Worm (Caenorhabditis elegans): ENCODE data around the gene psf-1.

DNA sequence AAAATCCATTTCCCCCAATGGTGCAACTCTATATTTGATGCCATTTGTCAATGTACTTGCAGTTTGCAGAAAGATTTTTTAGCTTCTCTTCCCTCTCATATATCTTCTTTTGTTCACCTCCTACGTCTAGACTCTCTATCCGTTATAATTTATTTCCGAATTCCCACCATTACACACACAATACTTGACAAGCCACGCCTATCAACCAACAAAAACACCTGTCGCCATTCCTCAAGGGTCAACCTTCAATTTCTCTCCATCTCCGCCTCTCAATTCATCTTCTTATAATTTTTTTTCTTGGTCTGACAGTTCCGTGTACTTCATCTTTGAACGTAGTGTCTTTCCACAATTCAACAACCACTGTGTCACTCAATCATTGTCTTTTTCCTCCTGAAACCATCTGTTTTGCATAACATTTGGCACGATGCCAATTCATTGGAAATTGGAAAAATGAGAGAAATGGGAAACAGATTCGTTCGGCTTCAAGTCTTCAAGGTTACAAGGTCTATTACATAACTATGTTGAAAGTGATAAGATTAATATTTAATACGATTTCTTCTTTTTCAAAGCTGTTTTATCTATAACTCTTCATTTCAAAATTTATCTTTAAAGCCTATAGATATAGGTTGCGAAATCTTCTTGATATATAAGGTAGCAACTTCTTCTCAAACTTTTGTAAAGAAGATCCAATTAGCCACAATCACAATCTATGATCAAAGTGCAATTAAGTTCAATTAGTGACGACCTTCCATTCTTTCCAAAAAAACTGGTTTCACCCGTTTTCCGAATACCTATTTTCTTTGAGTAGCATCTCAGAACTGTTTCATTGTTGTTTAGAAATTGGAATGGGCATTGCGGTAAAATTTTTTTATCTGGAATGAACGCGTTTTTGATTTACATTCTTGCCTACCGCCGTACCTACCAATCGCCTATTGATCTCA, 18.4 kb downstream of the psf-1 start:
- no peak for TF ChIP-seq elt-1 (tag; optimal IDR thresholded peaks at IDR 0.05)
- TF ChIP-seq lin-11 (tag; optimal IDR thresholded peaks at IDR 0.05) = no peak
